Worm (Caenorhabditis elegans) whole organism, L2 larva: Measurements from ENCODE around the gene D1022.2.

Experiments used
- F13H6.1 ChIP-seq: sonication (generic microtip); optimal IDR thresholded peaks from 2 replicates; lab custom pipeline; 2016; ENCODE audit warnings: missing genetic modification characterization, missing compliant biosample characterization
- R02D3.7 ChIP-seq: fragments of 150-350 bp; optimal IDR thresholded peaks from 2 replicates; lab custom pipeline; 2014; ENCODE audit warnings: missing biosample characterization, missing genetic modification characterization
- ZK546.5 ChIP-seq: sonication (generic microtip); optimal IDR thresholded peaks from 2 replicates; lab custom pipeline; 2017; ENCODE audit warnings: missing biosample characterization, missing genetic modification characterization
- alr-1 ChIP-seq: fragments of 150-350 bp; optimal IDR thresholded peaks from 2 replicates; lab custom pipeline; 2014; ENCODE audit warnings: missing biosample characterization, missing genetic modification characterization
- aly-2 ChIP-seq: fragments of 150-350 bp; optimal IDR thresholded peaks from 2 replicates; lab custom pipeline; 2014; ENCODE audit warnings: missing biosample characterization, missing genetic modification characterization
- blmp-1 ChIP-seq: sonication (generic microtip); optimal IDR thresholded peaks from 2 replicates; lab custom pipeline; 2017; ENCODE audit warnings: missing genetic modification characterization, mild to moderate bottlenecking, missing compliant biosample characterization, antibody characterized with exemption, moderate library complexity; ENCODE audit not compliant: insufficient read depth
- ceh-82 ChIP-seq: fragments of 150-350 bp; optimal IDR thresholded peaks from 2 replicates; lab custom pipeline; 2014; ENCODE audit warnings: missing biosample characterization, missing genetic modification characterization
- crh-2 ChIP-seq: sonication (generic microtip); optimal IDR thresholded peaks from 2 replicates; lab custom pipeline; 2017; ENCODE audit warnings: missing biosample characterization, missing genetic modification characterization
- dmd-4 ChIP-seq: sonication (generic microtip); optimal IDR thresholded peaks from 2 replicates; lab custom pipeline; 2017; ENCODE audit warnings: missing biosample characterization, missing genetic modification characterization
- elt-1 ChIP-seq: fragments of 150-350 bp; optimal IDR thresholded peaks from 2 replicates; lab custom pipeline; 2014; ENCODE audit warnings: missing biosample characterization, missing genetic modification characterization
- fos-1 ChIP-seq: fragments of 150-350 bp; optimal IDR thresholded peaks from 2 replicates; lab custom pipeline; 2014; ENCODE audit warnings: missing biosample characterization, missing genetic modification characterization
- lin-11 ChIP-seq: fragments of 150-350 bp; sonication (generic microtip); optimal IDR thresholded peaks from 2 replicates; lab custom pipeline; 2014; ENCODE audit warnings: missing biosample characterization, missing genetic modification characterization, inconsistent platforms, mixed read lengths
- lin-39 ChIP-seq: fragments of 150-350 bp; optimal IDR thresholded peaks from 2 replicates; lab custom pipeline; 2014; ENCODE audit warnings: missing biosample characterization, missing genetic modification reagents, missing genetic modification characterization
- lsy-2 ChIP-seq, 2 experiments: fragments of 150-350 bp in 1 of 2; sonication (generic microtip) in 1 of 2; optimal IDR thresholded peaks; 2 replicates each; lab custom pipeline; 2014 to 2017; ENCODE audit warnings: missing biosample characterization in 2 of 2, missing genetic modification characterization in 2 of 2
- mab-5 ChIP-seq: fragments of 150-350 bp; optimal IDR thresholded peaks from 2 replicates; lab custom pipeline; 2014; ENCODE audit warnings: missing biosample characterization, missing genetic modification characterization
- mbf-1 ChIP-seq: sonication (generic microtip); optimal IDR thresholded peaks from 2 replicates; lab custom pipeline; 2017; ENCODE audit warnings: missing biosample characterization, missing genetic modification characterization
- mdl-1 ChIP-seq, 2 experiments: fragments of 150-350 bp in 1 of 2; sonication (generic microtip) in 1 of 2; optimal IDR thresholded peaks; 2 replicates each; lab custom pipeline; 2017; ENCODE audit warnings: missing biosample characterization in 2 of 2, missing genetic modification characterization in 2 of 2
- nhr-12 ChIP-seq: fragments of 150-350 bp; optimal IDR thresholded peaks from 2 replicates; lab custom pipeline; 2014; ENCODE audit warnings: missing biosample characterization, missing genetic modification characterization
- nhr-129 ChIP-seq: fragments of 150-350 bp; optimal IDR thresholded peaks from 2 replicates; lab custom pipeline; 2014; ENCODE audit warnings: missing biosample characterization, missing genetic modification characterization
- nhr-21 ChIP-seq: fragments of 150-350 bp; optimal IDR thresholded peaks from 2 replicates; lab custom pipeline; 2014; ENCODE audit warnings: missing biosample characterization, missing genetic modification characterization
- nhr-23 ChIP-seq: fragments of 150-350 bp; optimal IDR thresholded peaks from 2 replicates; lab custom pipeline; 2014; ENCODE audit warnings: missing biosample characterization, missing genetic modification reagents, missing genetic modification characterization
- nhr-237 ChIP-seq: fragments of 150-350 bp; optimal IDR thresholded peaks from 2 replicates; lab custom pipeline; 2014; ENCODE audit warnings: missing biosample characterization, missing genetic modification characterization
- nhr-25 ChIP-seq: fragments of 150-350 bp; sonication (generic microtip); optimal IDR thresholded peaks from 3 replicates; lab custom pipeline; 2014; ENCODE audit warnings: missing biosample characterization, missing genetic modification characterization
- nhr-6 ChIP-seq: fragments of 150-350 bp; optimal IDR thresholded peaks from 2 replicates; lab custom pipeline; 2014; ENCODE audit warnings: missing biosample characterization, missing genetic modification characterization
- nhr-77 ChIP-seq: fragments of 150-350 bp; optimal IDR thresholded peaks from 2 replicates; lab custom pipeline; 2014; ENCODE audit warnings: missing biosample characterization, missing genetic modification characterization
- sem-4 ChIP-seq: fragments of 150-350 bp; optimal IDR thresholded peaks from 2 replicates; lab custom pipeline; 2014; ENCODE audit warnings: missing biosample characterization, missing genetic modification reagents, missing genetic modification characterization
- skn-1 ChIP-seq: sonication (generic microtip); optimal IDR thresholded peaks from 2 replicates; lab custom pipeline; 2017; ENCODE audit warnings: missing biosample characterization, missing genetic modification characterization
- sma-3 ChIP-seq: sonication (generic microtip); optimal IDR thresholded peaks from 2 replicates; lab custom pipeline; 2016; ENCODE audit warnings: missing genetic modification reagents, missing genetic modification characterization, missing compliant biosample characterization
- sma-9 ChIP-seq, 2 experiments: fragments of 150-350 bp in 1 of 2; sonication (generic microtip) in 1 of 2; optimal IDR thresholded peaks; 2 replicates each; lab custom pipeline; 2014 to 2016; ENCODE audit warnings: missing genetic modification characterization in 2 of 2, mild to moderate bottlenecking in 1 of 2, missing biosample characterization in 1 of 2, missing compliant biosample characterization in 1 of 2, missing genetic modification reagents in 1 of 2, moderate library complexity in 1 of 2
- snpc-4 ChIP-seq: fragments of 150-350 bp; optimal IDR thresholded peaks from 2 replicates; lab custom pipeline; 2014; ENCODE audit warnings: missing biosample characterization, missing genetic modification characterization
- unc-39 ChIP-seq: fragments of 150-350 bp; optimal IDR thresholded peaks from 2 replicates; lab custom pipeline; 2014; ENCODE audit warnings: missing biosample characterization, missing genetic modification characterization
- unc-62 ChIP-seq: fragments of 150-350 bp; optimal IDR thresholded peaks from 2 replicates; lab custom pipeline; 2014; ENCODE audit warnings: missing biosample characterization, missing genetic modification reagents, missing genetic modification characterization
- zag-1 ChIP-seq: fragments of 150-350 bp; optimal IDR thresholded peaks from 2 replicates; lab custom pipeline; 2014; ENCODE audit warnings: missing biosample characterization, missing genetic modification characterization
- ztf-1 ChIP-seq: fragments of 200-800 bp; sonication (Bioruptor generic); conservative IDR thresholded peaks from 2 replicates; pipeline ENCODE4 v1.3.6; 2022; ENCODE audit warnings: missing genetic modification characterization, missing compliant biosample characterization
- ztf-11 ChIP-seq: sonication (generic microtip); optimal IDR thresholded peaks from 2 replicates; lab custom pipeline; 2017; ENCODE audit warnings: missing biosample characterization, missing genetic modification characterization

The D1022.2 gene

ce11 chrII:7413764-7414163, 45.5 kb upstream of the D1022.2 start:
- TF ChIP-seq lin-39 (tag; lab: Kevin White, UChicago) (no peak), nhr-6 (tag; lab: Kevin White, UChicago) (no peak), mdl-1 (tag; optimal IDR thresholded peaks at IDR 0.05; lab: Kevin White, UChicago) (no peak), blmp-1 (tag; lab: Kevin White, UChicago) (no peak), nhr-21 (tag; lab: Kevin White, UChicago) (no peak), nhr-12 (no peak), nhr-237 (tag; lab: Kevin White, UChicago) (no peak), ZK546.5 (tag; lab: Kevin White, UChicago) (no peak)

DNA sequence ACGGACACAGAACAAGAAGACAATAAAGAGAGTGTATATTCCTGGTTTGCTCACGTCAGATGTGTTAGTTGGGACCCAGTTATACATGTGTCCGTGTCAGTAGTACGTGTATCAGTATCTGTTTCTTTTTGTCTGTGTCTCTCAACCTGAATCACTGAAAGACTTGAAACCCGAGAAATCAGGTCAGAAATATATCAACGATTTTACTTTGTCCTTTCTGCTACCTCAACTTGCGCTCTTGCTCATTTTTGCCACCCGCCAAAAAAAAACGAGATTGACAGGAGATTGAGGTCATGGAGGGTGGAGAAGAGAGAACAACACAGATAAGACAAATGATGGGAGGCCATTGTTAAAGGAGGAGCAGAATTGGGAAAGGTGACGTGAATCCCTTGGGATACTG, 39.7 kb upstream of the D1022.2 start:
- TF ChIP-seq nhr-129 (tag; lab: Kevin White, UChicago) (peak; percentile 42), mab-5 (no peak)

DNA sequence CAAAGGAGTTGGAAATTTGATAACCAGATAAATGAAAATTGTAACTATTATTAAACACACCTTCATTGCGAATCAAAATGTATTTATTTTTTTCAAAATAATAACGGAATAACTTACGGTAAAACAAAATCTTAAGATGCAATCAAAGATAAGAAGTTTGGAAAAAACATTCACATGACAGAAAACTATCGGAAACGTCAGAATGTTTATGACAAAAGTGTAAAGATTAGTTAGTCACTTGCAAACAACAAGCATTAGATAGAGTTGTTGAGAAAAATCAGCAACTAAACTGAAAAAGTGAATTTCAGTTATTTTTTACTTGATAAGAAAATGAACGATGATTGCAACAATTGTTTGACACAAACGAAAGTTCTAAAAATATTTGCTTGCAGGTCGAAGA, 39.1 kb upstream of the D1022.2 start:
- TF ChIP-seq ceh-82 (tag; lab: Kevin White, UChicago) (no peak), crh-2 (tag; lab: Kevin White, UChicago) (peak; percentile 28), nhr-25 (tag; lab: Kevin White, UChicago) (no peak), nhr-129 (tag; lab: Kevin White, UChicago) (peak; percentile 44), sma-3 (GFP tag; lab: Kevin White, UChicago) (no peak), dmd-4 (tag; lab: Kevin White, UChicago) (no peak)

ce11 chrII:7420796-7421386, 38.4 kb upstream of the D1022.2 start:
- no peak for TF ChIP-seq ztf-1 (GFP tag; lab: Robert Waterston, UW)
- TF ChIP-seq fos-1 (tag; lab: Kevin White, UChicago): peak; percentile 27
- no peak for TF ChIP-seq lin-39 (tag; lab: Kevin White, UChicago)
- TF ChIP-seq nhr-12: no peak
- no peak for TF ChIP-seq F13H6.1 (tag; lab: Kevin White, UChicago)
- no peak for TF ChIP-seq nhr-25 (tag; lab: Kevin White, UChicago)
- TF ChIP-seq lsy-2 (tag; optimal IDR thresholded peaks at IDR 0.05; lab: Kevin White, UChicago): peak in 1 of 2 experiments; percentile 62
- no peak for TF ChIP-seq elt-1 (tag; lab: Kevin White, UChicago)
- no peak for TF ChIP-seq snpc-4
- no peak for TF ChIP-seq nhr-77 (tag; lab: Kevin White, UChicago)
- no peak for TF ChIP-seq sma-3 (GFP tag; lab: Kevin White, UChicago)
- no peak for TF ChIP-seq mbf-1 (tag; lab: Kevin White, UChicago)
- no peak for TF ChIP-seq lin-11
- no peak for TF ChIP-seq R02D3.7 (tag; lab: Kevin White, UChicago)
- TF ChIP-seq unc-62: no peak
- TF ChIP-seq sma-9 (GFP tag; optimal IDR thresholded peaks at IDR 0.05; lab: Kevin White, UChicago): peak; percentile 38
- no peak for TF ChIP-seq sma-9 (tag; optimal IDR thresholded peaks at IDR 0.05; lab: Kevin White, UChicago)
- TF ChIP-seq unc-39 (tag; lab: Kevin White, UChicago): no peak
- no peak for TF ChIP-seq nhr-23 (tag; lab: Kevin White, UChicago)
- TF ChIP-seq crh-2 (tag; lab: Kevin White, UChicago): peak; percentile 38
- peak; percentile 83 for TF ChIP-seq nhr-129 (tag; lab: Kevin White, UChicago)
- TF ChIP-seq dmd-4 (tag; lab: Kevin White, UChicago): no peak
- no peak for TF ChIP-seq mdl-1 (tag; optimal IDR thresholded peaks at IDR 0.05; lab: Kevin White, UChicago)
- TF ChIP-seq blmp-1 (tag; lab: Kevin White, UChicago): no peak
- no peak for TF ChIP-seq skn-1 (tag; lab: Kevin White, UChicago)
- no peak for TF ChIP-seq mab-5
- no peak for TF ChIP-seq aly-2
- TF ChIP-seq ceh-82 (tag; lab: Kevin White, UChicago): no peak
- no peak for TF ChIP-seq ztf-11 (tag; lab: Kevin White, UChicago)
- TF ChIP-seq sem-4: no peak
- no peak for TF ChIP-seq zag-1 (tag; lab: Kevin White, UChicago)
- no peak for TF ChIP-seq alr-1 (tag; lab: Kevin White, UChicago)
- no peak for TF ChIP-seq nhr-21 (tag; lab: Kevin White, UChicago)
